Worm (Caenorhabditis elegans): ENCODE results near the gene F33D4.4.

- TF ChIP-seq pag-3 (tag; optimal IDR thresholded peaks at IDR 0.05; ENCODE audit: borderline replicate concordance): no peak
- TF ChIP-seq C08G9.2 (tag; optimal IDR thresholded peaks at IDR 0.05): no peak
- no peak for TF ChIP-seq nfya-1 (tag; optimal IDR thresholded peaks at IDR 0.05)
- TF ChIP-seq T23F11.4 (GFP tag; optimal IDR thresholded peaks at IDR 0.05): no peak
- TF ChIP-seq nhr-11 (tag; optimal IDR thresholded peaks at IDR 0.05): no peak
- TF ChIP-seq sdc-2 (tag; optimal IDR thresholded peaks at IDR 0.05): no peak
Observed at ce11 chrIV:7698320-7698719, 8.4 kb downstream of the F33D4.4 start, which contains the start of gene flp-13.
